Fruit fly (Drosophila melanogaster): ENCODE measurements around the gene CG31407.

DNA sequence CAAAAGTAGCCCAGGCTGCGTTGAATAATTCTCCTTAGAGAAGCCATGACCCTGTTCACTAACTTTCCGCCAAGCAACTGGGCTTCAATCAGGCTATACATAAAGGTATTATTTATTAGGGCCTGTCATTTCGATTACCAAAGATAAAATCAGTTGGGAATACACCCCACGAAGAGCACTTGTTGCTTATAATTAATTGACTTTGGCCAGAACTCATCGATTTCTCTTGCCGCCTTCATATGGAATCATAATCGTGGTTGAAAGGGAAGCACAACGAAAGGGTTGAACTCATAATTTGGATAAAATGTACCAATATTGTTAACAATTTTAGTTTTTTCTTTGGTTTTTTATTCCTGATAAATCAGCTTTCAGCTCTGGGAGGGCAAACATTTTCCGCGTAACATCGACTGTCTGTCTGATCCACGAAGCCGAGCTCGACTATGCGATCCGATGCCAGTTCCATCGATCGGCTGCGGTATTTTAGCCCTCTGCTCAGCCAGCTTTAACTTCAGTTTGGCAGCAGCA lies 28.2 kb downstream of the CG31407 start, which contains the start of the genes Gr85a and Spn85F:
- TF ChIP-seq Hr39 (GFP tag; optimal IDR thresholded peaks at IDR 0.05) (no peak), dsx (GFP tag; optimal IDR thresholded peaks at IDR 0.05; ENCODE audit: poor library complexity, severe bottlenecking) (no peak), CG3032 (tag; optimal IDR thresholded peaks at IDR 0.05) (no peak), CG1621 (tag; optimal IDR thresholded peaks at IDR 0.05) (no peak), Gug (GFP tag; IDR thresholded peaks at IDR 0.05) (no peak), dac (GFP tag; optimal IDR thresholded peaks at IDR 0.05) (no peak), pdm3 (GFP tag; optimal IDR thresholded peaks at IDR 0.05) (no peak), Sox102F (GFP tag; optimal IDR thresholded peaks at IDR 0.05) (no peak), Hr4 (GFP tag; optimal IDR thresholded peaks at IDR 0.05) (no peak), topi (GFP tag; optimal IDR thresholded peaks at IDR 0.05) (no peak)

Data from whole organism, prepupa.